Worm (Caenorhabditis elegans): Measurements from ENCODE around the gene T10D4.15.

The T10D4.15 gene

ce11 chrII:3113289-3113688 is 32.7 kb upstream of the T10D4.15 start:
- TF ChIP-seq nhr-27 (tag; optimal IDR thresholded peaks at IDR 0.05) (no peak), fkh-3 (tag; optimal IDR thresholded peaks at IDR 0.05) (no peak), egrh-3 (GFP tag; IDR thresholded peaks at IDR 0.05) (peak; percentile 69; the same call in 1 of the 2 replicates), rec-8 (tag; optimal IDR thresholded peaks at IDR 0.05) (no peak), tlf-1 (GFP tag; optimal IDR thresholded peaks at IDR 0.05) (no peak), F23B12.7 (tag; optimal IDR thresholded peaks at IDR 0.05; ENCODE audit: insufficient read depth) (no peak), nhr-179 (tag; optimal IDR thresholded peaks at IDR 0.05) (peak; percentile 18), atf-7 (tag; optimal IDR thresholded peaks at IDR 0.05) (no peak), snpc-1.3 (tag; optimal IDR thresholded peaks at IDR 0.05; ENCODE audit: insufficient read depth) (no peak), lin-40 (tag; optimal IDR thresholded peaks at IDR 0.05) (no peak), ztf-26 (tag; optimal IDR thresholded peaks at IDR 0.05) (no peak), chd-7 (tag; optimal IDR thresholded peaks at IDR 0.05) (no peak), egl-18 (GFP tag; IDR thresholded peaks at IDR 0.05) (no peak), mes-4 (tag; optimal IDR thresholded peaks at IDR 0.05) (no peak), tbp1 (GFP tag; optimal IDR thresholded peaks at IDR 0.05) (no peak), ceh-79 (tag; optimal IDR thresholded peaks at IDR 0.05) (no peak), F55B11.4 (tag; optimal IDR thresholded peaks at IDR 0.05; ENCODE audit: borderline replicate concordance, insufficient read depth) (no peak), ceh-100 (GFP tag; IDR thresholded peaks at IDR 0.05) (no peak), sptf-2 (GFP tag; optimal IDR thresholded peaks at IDR 0.05) (no peak), akir-1 (GFP tag; optimal IDR thresholded peaks at IDR 0.05) (no peak), snpc-3.4 (tag; optimal IDR thresholded peaks at IDR 0.05) (peak; percentile 32), dox-1 (GFP tag; IDR thresholded peaks at IDR 0.05) (0 out of 2 replicates have a peak, but pooled peaks have one; percentile 23), ccch-3 (GFP tag; optimal IDR thresholded peaks at IDR 0.05) (no peak), ama-1 (optimal IDR thresholded peaks at IDR 0.05) (no peak), ama-1 (GFP tag; optimal IDR thresholded peaks at IDR 0.05) (no peak), die-1 (tag; optimal IDR thresholded peaks at IDR 0.05) (no peak), hmg-1.2 (GFP tag; IDR thresholded peaks at IDR 0.05) (peak; percentile 60), Y53G8AR.9 (GFP tag; conservative IDR thresholded peaks at IDR 0.05) (no peak), F37B4.10 (GFP tag; IDR thresholded peaks at IDR 0.05) (no peak), snpc-1.1 (tag; optimal IDR thresholded peaks at IDR 0.05; ENCODE audit: insufficient read depth) (peak; percentile 84), unc-130 (GFP tag; optimal IDR thresholded peaks at IDR 0.05) (no peak), sea-2 (GFP tag; IDR thresholded peaks at IDR 0.05) (no peak), hsf-1 (GFP tag; IDR thresholded peaks at IDR 0.05) (no peak), snpc-4 (GFP tag; optimal IDR thresholded peaks at IDR 0.05) (peak; percentile 81), snpc-4 (tag; optimal IDR thresholded peaks at IDR 0.05) (peak; percentile 35 to 94 (median 86)), athp-1 (tag; optimal IDR thresholded peaks at IDR 0.05) (no peak), lsy-27 (tag; optimal IDR thresholded peaks at IDR 0.05; ENCODE audit: borderline replicate concordance, insufficient read depth) (no peak), efl-1 (GFP tag; optimal IDR thresholded peaks at IDR 0.05) (no peak), nhr-90 (tag; optimal IDR thresholded peaks at IDR 0.05) (no peak), zim-3 (tag; optimal IDR thresholded peaks at IDR 0.05) (no peak), C06A6.2 (GFP tag; conservative IDR thresholded peaks at IDR 0.05) (no peak), cebp-2 (GFP tag; IDR thresholded peaks at IDR 0.05) (no peak), gei-17 (GFP tag; optimal IDR thresholded peaks at IDR 0.05) (no peak), ztf-28 (GFP tag; IDR thresholded peaks at IDR 0.05) (0 out of 2 replicates have a peak, but pooled peaks have one; percentile 35), hmg-20 (GFP tag; IDR thresholded peaks at IDR 0.05) (no peak), madf-6 (GFP tag; IDR thresholded peaks at IDR 0.05) (no peak), cebp-1 (GFP tag; IDR thresholded peaks at IDR 0.05) (no peak), cebp-1 (tag; optimal IDR thresholded peaks at IDR 0.05) (no peak), mcd-1 (GFP tag; IDR thresholded peaks at IDR 0.05) (peak; percentile 40; the same call in 1 of the 2 replicates)
